Worm (Caenorhabditis elegans) whole organism, young adult: Measurements from ENCODE around the gene T01B4.3.

ENCODE experiments used
- Y53F4B.3 ChIP-seq: fragments of 200-800 bp; sonication (Bioruptor generic); IDR thresholded peaks from 2 replicates; pipeline ENCODE4 v1.3.6; 2022; ENCODE audit warnings: missing genetic modification reagents, missing genetic modification characterization, missing compliant biosample characterization
- ceh-100 ChIP-seq: fragments of 200-800 bp; sonication (Bioruptor generic); IDR thresholded peaks from 2 replicates; pipeline ENCODE4 v1.3.6; 2022; ENCODE audit warnings: missing genetic modification reagents, missing genetic modification characterization, missing compliant biosample characterization
- dox-1 ChIP-seq: fragments of 200-800 bp; sonication (Bioruptor generic); IDR thresholded peaks from 2 replicates; pipeline ENCODE4 v1.3.6; 2022; ENCODE audit warnings: missing genetic modification reagents, missing genetic modification characterization, missing compliant biosample characterization
- dpl-1 ChIP-seq: fragments of 150-350 bp; optimal IDR thresholded peaks from 2 replicates; lab custom pipeline; 2014; ENCODE audit warnings: missing biosample characterization, missing genetic modification reagents, missing genetic modification characterization
- hlh-26 ChIP-seq: fragments of 200-800 bp; sonication (Bioruptor generic); conservative IDR thresholded peaks from 2 replicates; pipeline ENCODE4 v1.3.6; 2022; ENCODE audit warnings: missing genetic modification reagents, missing genetic modification characterization, missing compliant biosample characterization
- mel-28 ChIP-seq: sonication (generic microtip); optimal IDR thresholded peaks from 2 replicates; lab custom pipeline; 2016; ENCODE audit warnings: borderline replicate concordance, mild to moderate bottlenecking, missing genetic modification characterization, missing compliant biosample characterization
- pha-4 ChIP-seq: fragments of 150-350 bp; sonication (generic microtip); optimal IDR thresholded peaks from 2 replicates; lab custom pipeline; 2014; ENCODE audit warnings: missing biosample characterization, missing genetic modification reagents, missing genetic modification characterization
- unc-130 ChIP-seq: sonication (generic microtip); optimal IDR thresholded peaks from 2 replicates; lab custom pipeline; 2016; ENCODE audit warnings: missing genetic modification reagents, missing genetic modification characterization, missing compliant biosample characterization
- unc-62 ChIP-seq: fragments of 150-350 bp; optimal IDR thresholded peaks from 2 replicates; lab custom pipeline; 2014; ENCODE audit warnings: missing biosample characterization, missing genetic modification reagents, missing genetic modification characterization
- zfh-2 ChIP-seq: fragments of 200-800 bp; sonication (Bioruptor generic); conservative IDR thresholded peaks from 2 replicates; pipeline ENCODE4 v1.3.6; 2022; ENCODE audit warnings: missing genetic modification reagents, missing genetic modification characterization, missing compliant biosample characterization

ce11 chrX:16352503-16352902 lies 35.0 kb upstream of the T01B4.3 start:
- TF ChIP-seq dox-1 (GFP tag; lab: Robert Waterston, UW) (no peak), ceh-100 (no peak), pha-4 (no peak), unc-62 (no peak), mel-28 (tag; lab: Kevin White, UChicago) (no peak), dpl-1 (GFP tag; lab: Kevin White, UChicago) (no peak), unc-130 (no peak), hlh-26 (GFP tag; lab: Robert Waterston, UW) (no peak), Y53F4B.3 (GFP tag; lab: Robert Waterston, UW) (no peak), zfh-2 (no peak)
